Fruit fly (Drosophila melanogaster) whole organism, embryonic: ENCODE data around the gene CG1951.

ENCODE experiments used
- CG10209 ChIP-seq: fragments of 200-800 bp; sonication (Bioruptor generic); optimal IDR thresholded peaks from 3 replicates; lab custom pipeline; 2017; ENCODE audit warnings: missing biosample characterization, mild to moderate bottlenecking, missing genetic modification characterization, missing genetic modification reagents
- CG11456 ChIP-seq: fragments of 200-800 bp; sonication (Bioruptor generic); IDR thresholded peaks from 3 replicates; pipeline ENCODE4 v1.3.6; 2022; ENCODE audit warnings: missing biosample characterization, missing genetic modification characterization
- CG12236 ChIP-seq: fragments of 200-800 bp; sonication (Bioruptor generic); optimal IDR thresholded peaks from 2 replicates; lab custom pipeline; 2016; ENCODE audit warnings: missing biosample characterization, missing genetic modification characterization
- CG12299 ChIP-seq: fragments of 200-800 bp; sonication (Bioruptor generic); optimal IDR thresholded peaks from 2 replicates; lab custom pipeline; 2018; ENCODE audit warnings: missing biosample characterization, mild to moderate bottlenecking, missing genetic modification characterization
- CG12391 ChIP-seq: fragments of 200-800 bp; sonication (Bioruptor generic); optimal IDR thresholded peaks from 3 replicates; lab custom pipeline; 2018; ENCODE audit warnings: missing biosample characterization, mild to moderate bottlenecking, missing genetic modification characterization, moderate library complexity
- CG12769 ChIP-seq: fragments of 200-800 bp; sonication (Bioruptor generic); optimal IDR thresholded peaks from 2 replicates; lab custom pipeline; 2019; ENCODE audit warnings: missing biosample characterization, mild to moderate bottlenecking, missing genetic modification characterization, moderate library complexity
- CG13775 ChIP-seq: fragments of 200-800 bp; sonication (Bioruptor generic); optimal IDR thresholded peaks from 3 replicates; lab custom pipeline; 2017; ENCODE audit warnings: missing biosample characterization, mild to moderate bottlenecking, missing genetic modification characterization
- CG15269 ChIP-seq: fragments of 200-800 bp; sonication (Bioruptor generic); optimal IDR thresholded peaks from 2 replicates; lab custom pipeline; 2018; ENCODE audit warnings: missing biosample characterization, mild to moderate bottlenecking, missing genetic modification characterization, moderate library complexity
- CG15479 ChIP-seq: fragments of 200-800 bp; sonication (Bioruptor generic); optimal IDR thresholded peaks from 3 replicates; lab custom pipeline; 2019; ENCODE audit warnings: missing biosample characterization, mild to moderate bottlenecking, missing genetic modification characterization, moderate library complexity
- CG17359 ChIP-seq: fragments of 200-800 bp; sonication (Bioruptor generic); optimal IDR thresholded peaks from 3 replicates; lab custom pipeline; 2018; ENCODE audit warnings: missing biosample characterization, mild to moderate bottlenecking, missing genetic modification characterization, moderate library complexity
- CG17385 ChIP-seq: fragments of 200-800 bp; sonication (Bioruptor generic); optimal IDR thresholded peaks from 3 replicates; lab custom pipeline; 2018; ENCODE audit warnings: missing biosample characterization, mild to moderate bottlenecking, missing genetic modification characterization
- CG17829 ChIP-seq: fragments of 200-800 bp; optimal IDR thresholded peaks from 2 replicates; lab custom pipeline; 2019; ENCODE audit warnings: missing biosample characterization, mild to moderate bottlenecking, missing genetic modification characterization, moderate library complexity
- CG3407 ChIP-seq: fragments of 200-800 bp; sonication (Bioruptor generic); optimal IDR thresholded peaks from 2 replicates; lab custom pipeline; 2018; ENCODE audit warnings: missing biosample characterization, mild to moderate bottlenecking, missing genetic modification characterization
- CG5953 ChIP-seq: fragments of 200-800 bp; sonication (Bioruptor generic); IDR thresholded peaks from 2 replicates; pipeline ENCODE4 v1.3.6; 2022; ENCODE audit warnings: missing biosample characterization, missing genetic modification characterization
- CG6683 ChIP-seq: fragments of 200-800 bp; sonication (Bioruptor generic); optimal IDR thresholded peaks from 2 replicates; lab custom pipeline; 2017; ENCODE audit warnings: missing biosample characterization, mild to moderate bottlenecking, missing genetic modification characterization, missing genetic modification reagents
- CG7963 ChIP-seq: fragments of 200-800 bp; sonication (Bioruptor generic); IDR thresholded peaks from 3 replicates; pipeline ENCODE4 v1.3.6; 2022; ENCODE audit warnings: missing biosample characterization, missing genetic modification characterization; ENCODE audit not compliant: partially characterized antibody
- CG8290 ChIP-seq, 3 experiments: fragments of 200-800 bp; sonication (Bioruptor generic); optimal IDR thresholded peaks; 2 replicates each; lab custom pipeline; 2016 to 2019; ENCODE audit warnings: missing biosample characterization in 3 of 3, missing genetic modification characterization in 3 of 3, mild to moderate bottlenecking in 2 of 3, moderate library complexity in 1 of 3
- CG8478 ChIP-seq: fragments of >200 bp; optimal IDR thresholded peaks from 2 replicates; lab custom pipeline; 2018
- CG9932 ChIP-seq: fragments of 200-800 bp; sonication (Bioruptor generic); IDR thresholded peaks from 2 replicates; pipeline ENCODE4 v1.3.6; 2022; ENCODE audit warnings: missing biosample characterization, missing genetic modification characterization
- CrebB ChIP-seq: fragments of 200-800 bp; sonication (Bioruptor generic); optimal IDR thresholded peaks from 3 replicates; lab custom pipeline; 2018; ENCODE audit warnings: missing biosample characterization, mild to moderate bottlenecking, missing genetic modification characterization
- Deaf1 ChIP-seq: fragments of 200-800 bp; optimal IDR thresholded peaks from 3 replicates; lab custom pipeline; 2019; ENCODE audit warnings: missing biosample characterization, mild to moderate bottlenecking, missing genetic modification characterization, moderate library complexity
- Dek ChIP-seq: fragments of 200-800 bp; sonication (Bioruptor generic); optimal IDR thresholded peaks from 3 replicates; lab custom pipeline; 2019; ENCODE audit warnings: missing biosample characterization, mild to moderate bottlenecking, missing genetic modification characterization, moderate library complexity
- Dip2 ChIP-seq: fragments of 200-800 bp; sonication (Bioruptor generic); IDR thresholded peaks from 2 replicates; pipeline ENCODE4 v1.3.6; 2022; ENCODE audit warnings: missing biosample characterization, missing genetic modification characterization
- Dip3 ChIP-seq: fragments of 200-800 bp; sonication (Bioruptor generic); optimal IDR thresholded peaks from 3 replicates; lab custom pipeline; 2016; ENCODE audit warnings: missing biosample characterization, missing genetic modification characterization
- Elba2 ChIP-seq: fragments of 200-800 bp; sonication (Bioruptor generic); optimal IDR thresholded peaks from 3 replicates; lab custom pipeline; 2016; ENCODE audit warnings: missing biosample characterization, missing genetic modification characterization
- HLH3B ChIP-seq: fragments of 200-800 bp; sonication (Bioruptor generic); IDR thresholded peaks from 2 replicates; pipeline ENCODE4 v1.3.6; 2022; ENCODE audit warnings: missing biosample characterization, missing genetic modification characterization
- Hr3 ChIP-seq: fragments of 200-800 bp; sonication (Bioruptor generic); optimal IDR thresholded peaks from 3 replicates; lab custom pipeline; 2016; ENCODE audit warnings: missing biosample characterization, missing genetic modification characterization
- Lim3 ChIP-seq: fragments of 200-800 bp; sonication (Bioruptor generic); IDR thresholded peaks from 2 replicates; pipeline ENCODE4 v1.3.6; 2022; ENCODE audit warnings: missing biosample characterization, missing genetic modification characterization
- MTF-1 ChIP-seq: fragments of 200-800 bp; sonication (Bioruptor generic); optimal IDR thresholded peaks from 2 replicates; lab custom pipeline; 2018; ENCODE audit warnings: missing biosample characterization, mild to moderate bottlenecking, missing genetic modification characterization, borderline replicate concordance
- Max ChIP-seq: fragments of 200-800 bp; sonication (Bioruptor generic); optimal IDR thresholded peaks from 2 replicates; lab custom pipeline; 2016; ENCODE audit warnings: missing biosample characterization, mild to moderate bottlenecking, missing genetic modification characterization
- Meics ChIP-seq: fragments of 200-800 bp; sonication (Bioruptor generic); optimal IDR thresholded peaks from 2 replicates; lab custom pipeline; 2017; ENCODE audit warnings: missing biosample characterization, mild to moderate bottlenecking, missing genetic modification characterization
- NfI ChIP-seq: fragments of 200-800 bp; sonication (Bioruptor generic); optimal IDR thresholded peaks from 3 replicates; lab custom pipeline; 2018; ENCODE audit warnings: missing biosample characterization, mild to moderate bottlenecking, missing genetic modification characterization, moderate library complexity
- Rfx ChIP-seq: fragments of 200-800 bp; sonication (Bioruptor generic); IDR thresholded peaks from 2 replicates; pipeline ENCODE4 v1.3.6; 2022; ENCODE audit warnings: missing biosample characterization, missing genetic modification characterization
- aop ChIP-seq: fragments of 200-800 bp; sonication (Bioruptor generic); IDR thresholded peaks from 2 replicates; pipeline ENCODE4 v1.3.6; 2022; ENCODE audit warnings: missing biosample characterization, missing genetic modification characterization
- ara ChIP-seq: fragments of 200-800 bp; sonication (Bioruptor generic); IDR thresholded peaks from 2 replicates; pipeline ENCODE4 v1.3.6; 2022; ENCODE audit warnings: missing biosample characterization, missing genetic modification characterization
- crol ChIP-seq: fragments of 200-800 bp; sonication (Bioruptor generic); IDR thresholded peaks from 2 replicates; pipeline ENCODE4 v1.3.6; 2022; ENCODE audit warnings: missing biosample characterization, missing genetic modification characterization
- cwo ChIP-seq: fragments of 200-800 bp; sonication (Bioruptor generic); optimal IDR thresholded peaks from 3 replicates; lab custom pipeline; 2017; ENCODE audit warnings: missing biosample characterization, missing genetic modification characterization, mild to moderate bottlenecking, moderate library complexity, missing genetic modification reagents
- dati ChIP-seq: fragments of 200-800 bp; sonication (Bioruptor generic); IDR thresholded peaks from 2 replicates; pipeline ENCODE4 v1.3.6; 2022; ENCODE audit warnings: missing biosample characterization, missing genetic modification characterization
- fru ChIP-seq: fragments of >200 bp; optimal IDR thresholded peaks from 2 replicates; lab custom pipeline; 2017
- grn ChIP-seq: fragments of 200-800 bp; sonication (Bioruptor generic); optimal IDR thresholded peaks from 3 replicates; lab custom pipeline; 2017; ENCODE audit warnings: missing biosample characterization, missing genetic modification characterization
- insv ChIP-seq, 2 experiments: fragments of 200-800 bp; sonication (Bioruptor generic); optimal IDR thresholded peaks; 3 replicates each; lab custom pipeline; 2016 to 2018; ENCODE audit warnings: missing biosample characterization in 2 of 2, missing genetic modification characterization in 2 of 2
- prd ChIP-seq, 3 experiments: fragments of >200 bp in 2 of 3; fragments of 200-800 bp in 1 of 3; sonication (Bioruptor generic) in 1 of 3; optimal IDR thresholded peaks in 2 of 3; IDR thresholded peaks in 1 of 3; 2 replicates in 2 of 3; 3 replicates in 1 of 3; pipeline versions ENCODE4 v1.3.6 to Lab custom; 2017 to 2022; ENCODE audit warnings: missing biosample characterization in 1 of 3, missing genetic modification characterization in 1 of 3
- pzg ChIP-seq: fragments of 200-800 bp; sonication (Bioruptor generic); optimal IDR thresholded peaks from 3 replicates; lab custom pipeline; 2018; ENCODE audit warnings: missing biosample characterization, mild to moderate bottlenecking, missing genetic modification characterization, moderate library complexity
- slbo ChIP-seq: fragments of 200-800 bp; sonication (Bioruptor generic); IDR thresholded peaks from 2 replicates; pipeline ENCODE4 v1.3.6; 2022; ENCODE audit warnings: missing biosample characterization, missing genetic modification characterization
- sr ChIP-seq: fragments of 200-800 bp; sonication (Bioruptor generic); IDR thresholded peaks from 3 replicates; pipeline ENCODE4 v1.3.6; 2022; ENCODE audit warnings: missing biosample characterization, missing genetic modification characterization
- stwl ChIP-seq: fragments of 200-800 bp; sonication (Bioruptor generic); optimal IDR thresholded peaks from 3 replicates; lab custom pipeline; 2018; ENCODE audit warnings: missing biosample characterization, mild to moderate bottlenecking, missing genetic modification characterization, moderate library complexity
- sug ChIP-seq: fragments of 200-800 bp; optimal IDR thresholded peaks from 2 replicates; lab custom pipeline; 2019; ENCODE audit warnings: missing biosample characterization, mild to moderate bottlenecking, missing genetic modification characterization, moderate library complexity
- tgo ChIP-seq: fragments of 200-800 bp; sonication (Bioruptor generic); IDR thresholded peaks from 3 replicates; pipeline ENCODE4 v1.3.6; 2022; ENCODE audit warnings: missing biosample characterization, missing genetic modification characterization
- tx ChIP-seq: fragments of 200-800 bp; sonication (Bioruptor generic); optimal IDR thresholded peaks from 2 replicates; lab custom pipeline; 2016; ENCODE audit warnings: missing biosample characterization, missing genetic modification characterization
- unpg ChIP-seq: fragments of 200-800 bp; sonication (Bioruptor generic); optimal IDR thresholded peaks from 3 replicates; lab custom pipeline; 2018; ENCODE audit warnings: missing biosample characterization, mild to moderate bottlenecking, missing genetic modification characterization, moderate library complexity
- zfh1 ChIP-seq: fragments of 200-800 bp; sonication (Bioruptor generic); IDR thresholded peaks from 3 replicates; pipeline ENCODE4 v1.3.6; 2022; ENCODE audit warnings: missing biosample characterization, missing genetic modification characterization

The CG1951 gene

DNA sequence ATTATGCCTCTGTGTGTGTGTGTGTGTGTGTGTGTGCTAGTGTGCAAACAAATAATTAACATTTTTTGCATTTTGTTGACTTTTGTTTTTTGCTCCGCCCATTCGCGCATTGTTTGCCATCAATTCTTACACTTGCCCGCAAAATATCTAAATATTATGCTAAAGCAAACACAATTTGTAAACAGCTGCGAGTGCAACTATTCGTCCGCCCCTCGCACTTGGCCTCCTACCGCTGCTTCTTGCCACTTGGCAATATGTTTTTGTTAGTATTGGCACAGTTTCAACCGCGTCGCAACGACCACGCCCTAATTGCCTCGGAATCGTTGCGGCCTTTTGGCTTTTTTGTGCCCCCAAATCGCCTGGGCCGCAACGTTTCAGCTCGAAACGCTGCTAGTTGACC is 50.5 kb downstream of the CG1951 start (continued):
- TF ChIP-seq stwl (tag; lab: Kevin White, UChicago) (no peak), CG15269 (tag; lab: Kevin White, UChicago) (peak; percentile 13), prd (optimal IDR thresholded peaks at IDR 0.05; lab: Kevin White, UChicago) (no peak), prd (GFP tag; IDR thresholded peaks at IDR 0.05; lab: Robert Waterston, UW) (no peak), tx (GFP tag; lab: Kevin White, UChicago) (no peak), Dek (no peak), slbo (GFP tag; lab: Robert Waterston, UW) (0 out of 2 replicates have a peak, but pooled peaks have one; percentile 24), fru (no peak), CG5953 (GFP tag; lab: Robert Waterston, UW) (0 out of 2 replicates have a peak, but pooled peaks have one; percentile 30), CG12391 (tag; lab: Kevin White, UChicago) (no peak), sug (no peak), sr (GFP tag; lab: Robert Waterston, UW) (no peak), cwo (GFP tag; lab: Kevin White, UChicago) (no peak), Elba2 (GFP tag; lab: Kevin White, UChicago) (no peak), pzg (GFP tag; lab: Kevin White, UChicago) (no peak), Dip2 (no peak), CG11456 (GFP tag; lab: Robert Waterston, UW) (0 out of 3 replicates have a peak, but pooled peaks have one; percentile 14), aop (GFP tag; lab: Robert Waterston, UW) (no peak), HLH3B (GFP tag; lab: Robert Waterston, UW) (no peak), zfh1 (no peak), MTF-1 (GFP tag; lab: Kevin White, UChicago) (no peak), Hr3 (GFP tag; lab: Kevin White, UChicago) (no peak), CG15479 (GFP tag; lab: Kevin White, UChicago) (peak; percentile 12), CG9932 (GFP tag; lab: Robert Waterston, UW) (no peak), CG17829 (tag; lab: Kevin White, UChicago) (no peak), CG17385 (peak; percentile 6), CG13775 (GFP tag; lab: Kevin White, UChicago) (no peak), Meics (GFP tag; lab: Kevin White, UChicago) (peak; percentile 26), dati (GFP tag; lab: Robert Waterston, UW) (no peak), grn (GFP tag; lab: Kevin White, UChicago) (no peak), insv (GFP tag; optimal IDR thresholded peaks at IDR 0.05; lab: Kevin White, UChicago) (no peak), CrebB (tag; lab: Kevin White, UChicago) (no peak), CG6683 (GFP tag; lab: Kevin White, UChicago) (no peak), CG12236 (GFP tag; lab: Kevin White, UChicago) (no peak), ara (GFP tag; lab: Robert Waterston, UW) (peak; percentile 17; the same call in 1 of the 2 replicates), unpg (GFP tag; lab: Kevin White, UChicago) (no peak), NfI (no peak), tgo (no peak), CG12299 (no peak), CG3407 (no peak), Lim3 (GFP tag; lab: Robert Waterston, UW) (no peak), CG17359 (tag; lab: Kevin White, UChicago) (peak; percentile 15), Rfx (0 out of 2 replicates have a peak, but pooled peaks have one; percentile 28), CG10209 (GFP tag; lab: Kevin White, UChicago) (peak; percentile 2), Max (GFP tag; lab: Kevin White, UChicago) (no peak), CG8290 (GFP tag; optimal IDR thresholded peaks at IDR 0.05; lab: Kevin White, UChicago) (no peak), CG8290 (tag; optimal IDR thresholded peaks at IDR 0.05; lab: Kevin White, UChicago) (peak in 1 of 2 experiments; percentile 36), CG8478 (lab: Kevin White, UChicago) (no peak), Dip3 (GFP tag; lab: Kevin White, UChicago) (no peak), CG12769 (tag; lab: Kevin White, UChicago) (peak; percentile 34), Deaf1 (tag; lab: Kevin White, UChicago) (no peak), crol (0 out of 2 replicates have a peak, but pooled peaks have one; percentile 28), CG7963 (GFP tag; lab: Robert Waterston, UW) (no peak)
